Fruit fly (Drosophila melanogaster): ENCODE measurements around the gene Argk2.

Gene Argk2

dm6 chr3L:9042200-9042988 lies 4.8 kb upstream of the Argk2 start (continued):
- no peak for TF ChIP-seq pan (optimal IDR thresholded peaks at IDR 0.05)
- no peak for TF ChIP-seq pan (GFP tag; optimal IDR thresholded peaks at IDR 0.05 in 1 of 2, IDR thresholded peaks at IDR 0.05 in 1 of 2)
- TF ChIP-seq bcd (GFP tag; optimal IDR thresholded peaks at IDR 0.05) = peak; percentile 40
- TF ChIP-seq CG18262 (tag; optimal IDR thresholded peaks at IDR 0.05) = peak; percentile 75
- peak; percentile 5 for TF ChIP-seq Xbp1 (GFP tag; optimal IDR thresholded peaks at IDR 0.05)
- no peak for TF ChIP-seq MTF-1 (GFP tag; optimal IDR thresholded peaks at IDR 0.05; ENCODE audit: borderline replicate concordance)
- peak; percentile 59 for TF ChIP-seq abd-A (tag; optimal IDR thresholded peaks at IDR 0.05)
- no peak for TF ChIP-seq MBD-R2 (GFP tag; IDR thresholded peaks at IDR 0.05)
- no peak for TF ChIP-seq CG12236 (GFP tag; optimal IDR thresholded peaks at IDR 0.05)
- no peak for TF ChIP-seq disco-r (GFP tag; optimal IDR thresholded peaks at IDR 0.05)
- TF ChIP-seq twi (tag; optimal IDR thresholded peaks at IDR 0.05) = peak; percentile 48
- TF ChIP-seq esg (GFP tag; conservative IDR thresholded peaks at IDR 0.05) = peak; percentile 40; the same call in 1 of the 2 replicates
- peak; percentile 18 for TF ChIP-seq NfI (GFP tag; optimal IDR thresholded peaks at IDR 0.05)
- TF ChIP-seq ara (GFP tag; IDR thresholded peaks at IDR 0.05) = peak; percentile 55; the same call in 1 of the 2 replicates
- peak; percentile 5 for TF ChIP-seq ewg (GFP tag; optimal IDR thresholded peaks at IDR 0.05)
- peak; percentile 52 for TF ChIP-seq Asciz (GFP tag; optimal IDR thresholded peaks at IDR 0.05)
- no peak for TF ChIP-seq CG18476 (GFP tag; optimal IDR thresholded peaks at IDR 0.05)
- peak; percentile 52 for TF ChIP-seq odd (GFP tag; optimal IDR thresholded peaks at IDR 0.05)
- TF ChIP-seq CG10959 (GFP tag; IDR thresholded peaks at IDR 0.05) = peak; percentile 52; the same call in 1 of the 2 replicates
- TF ChIP-seq lmd (GFP tag; IDR thresholded peaks at IDR 0.05) = peak; percentile 25; the same call in 1 of the 2 replicates
- TF ChIP-seq CG2202 (tag; optimal IDR thresholded peaks at IDR 0.05) = peak; percentile 27
- TF ChIP-seq mirr (GFP tag; optimal IDR thresholded peaks at IDR 0.05) = no peak
- TF ChIP-seq CG2712 (tag; optimal IDR thresholded peaks at IDR 0.05) = peak; percentile 82
- no peak for TF ChIP-seq Hr51 (GFP tag; optimal IDR thresholded peaks at IDR 0.05)
- TF ChIP-seq sc (optimal IDR thresholded peaks at IDR 0.05) = no peak
- peak; percentile 49 for TF ChIP-seq sc (GFP tag; optimal IDR thresholded peaks at IDR 0.05)
- TF ChIP-seq unc-4 (GFP tag; IDR thresholded peaks at IDR 0.05; ENCODE audit: partially characterized antibody) = no peak
- TF ChIP-seq CG33213 (GFP tag; optimal IDR thresholded peaks at IDR 0.05) = no peak
- no peak for TF ChIP-seq run (tag; optimal IDR thresholded peaks at IDR 0.05)
- peak; percentile 65 for TF ChIP-seq CG2678 (tag; optimal IDR thresholded peaks at IDR 0.05)
- no peak for TF ChIP-seq Hey (tag; optimal IDR thresholded peaks at IDR 0.05)
- no peak for TF ChIP-seq Trl (optimal IDR thresholded peaks at IDR 0.05)
- TF ChIP-seq Trl (GFP tag; optimal IDR thresholded peaks at IDR 0.05) = no peak
- TF ChIP-seq CG2116 (GFP tag; optimal IDR thresholded peaks at IDR 0.05) = no peak
- no peak for TF ChIP-seq CG10431 (GFP tag; optimal IDR thresholded peaks at IDR 0.05)
- no peak for TF ChIP-seq CG11696 (GFP tag; IDR thresholded peaks at IDR 0.05)
- TF ChIP-seq CG7271 (tag; optimal IDR thresholded peaks at IDR 0.05) = no peak
- peak; percentile 64 for TF ChIP-seq CG33557 (GFP tag; optimal IDR thresholded peaks at IDR 0.05)
- TF ChIP-seq Dek (tag; optimal IDR thresholded peaks at IDR 0.05) = peak; percentile 6
- TF ChIP-seq Mrtf (GFP tag; IDR thresholded peaks at IDR 0.05) = no peak
- 0 out of 2 replicates have a peak, but pooled peaks have one; percentile 16 for TF ChIP-seq CG4360 (GFP tag; IDR thresholded peaks at IDR 0.05)
- TF ChIP-seq ind (GFP tag; optimal IDR thresholded peaks at IDR 0.05) = no peak
- peak; percentile 52 for TF ChIP-seq CG15479 (GFP tag; optimal IDR thresholded peaks at IDR 0.05)
- TF ChIP-seq ken (GFP tag; IDR thresholded peaks at IDR 0.05) = 0 out of 3 replicates have a peak, but pooled peaks have one; percentile 38
- TF ChIP-seq Ssrp (tag; optimal IDR thresholded peaks at IDR 0.05) = peak; percentile 68
- peak; percentile 53 for TF ChIP-seq D19A (tag; optimal IDR thresholded peaks at IDR 0.05)
- no peak for TF ChIP-seq Abd-B (GFP tag; optimal IDR thresholded peaks at IDR 0.05)
- no peak for TF ChIP-seq slbo (GFP tag; IDR thresholded peaks at IDR 0.05)
- TF ChIP-seq CG13624 (GFP tag; optimal IDR thresholded peaks at IDR 0.05) = no peak
